Fruit fly (Drosophila melanogaster): ENCODE results near the gene mkg-p.

The mkg-p gene

DNA sequence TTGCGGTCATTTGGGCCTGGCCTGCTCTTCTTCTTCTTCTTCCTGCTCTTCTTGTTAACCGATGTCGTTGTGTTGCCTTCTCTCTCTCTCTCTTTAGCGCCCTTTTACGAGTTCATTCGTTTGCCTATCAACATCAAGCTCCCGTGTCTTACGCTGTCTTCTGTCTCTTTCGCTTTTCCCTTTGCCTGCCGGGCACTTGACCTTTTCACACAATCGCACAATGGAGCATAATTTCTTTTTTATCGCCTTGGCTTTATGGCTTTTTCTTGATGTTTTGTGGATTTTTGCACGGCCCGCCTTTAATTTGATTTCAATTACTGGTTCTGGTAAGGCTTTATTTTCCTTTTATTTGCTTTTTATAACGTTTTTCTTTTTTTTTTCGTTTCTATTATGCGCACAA, 16.3 kb upstream of the mkg-p start:
- TF ChIP-seq Lpt (GFP tag; optimal IDR thresholded peaks at IDR 0.05) (no peak), svp (GFP tag) (peak; percentile 88), Sox14 (GFP tag; optimal IDR thresholded peaks at IDR 0.05) (no peak)

DNA sequence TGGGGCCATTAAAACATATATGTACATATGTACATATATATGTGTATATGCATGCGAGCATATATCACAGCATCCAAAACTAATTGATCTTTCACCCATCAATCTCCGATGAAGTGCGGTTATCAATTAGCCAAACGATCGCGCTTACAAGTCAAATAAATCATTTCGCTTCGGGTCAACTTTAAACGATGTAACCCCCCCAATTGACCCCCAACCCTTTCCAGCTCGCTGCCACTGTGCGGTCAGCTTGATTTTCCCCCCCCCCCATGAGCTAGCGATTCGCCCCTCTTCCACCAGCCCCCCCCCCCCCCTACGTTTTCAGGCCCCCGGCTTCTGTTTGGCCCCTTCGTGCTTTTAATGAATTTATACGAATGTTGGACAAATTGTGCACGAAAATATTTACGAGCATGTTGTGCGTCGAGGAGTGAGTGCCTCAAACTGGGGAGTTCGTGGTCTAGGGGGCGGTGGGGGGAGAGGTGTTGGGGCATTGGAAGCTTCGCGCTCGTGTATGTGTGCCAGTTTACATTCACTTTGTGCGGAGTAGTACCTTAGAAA, 14.6 kb upstream of the mkg-p start:
- TF ChIP-seq Eip75B (GFP tag; optimal IDR thresholded peaks at IDR 0.05) (no peak), dsx (GFP tag; optimal IDR thresholded peaks at IDR 0.05; ENCODE audit: poor library complexity, severe bottlenecking) (no peak), CG3032 (tag; optimal IDR thresholded peaks at IDR 0.05) (no peak), Ets96B (tag; optimal IDR thresholded peaks at IDR 0.05) (no peak), CG11294 (GFP tag; IDR thresholded peaks at IDR 0.05) (no peak), CG15336 (GFP tag; IDR thresholded peaks at IDR 0.05) (0 out of 2 replicates have a peak, but pooled peaks have one; percentile 10), topi (GFP tag; optimal IDR thresholded peaks at IDR 0.05) (no peak), esn (GFP tag; optimal IDR thresholded peaks at IDR 0.05) (no peak), CG34406 (GFP tag; optimal IDR thresholded peaks at IDR 0.05) (no peak), ss (GFP tag; optimal IDR thresholded peaks at IDR 0.05) (peak in 1 of 2 experiments; percentile 16), spab (GFP tag; optimal IDR thresholded peaks at IDR 0.05) (no peak), eg (GFP tag; IDR thresholded peaks at IDR 0.05) (peak; percentile 23; the same call in 1 of the 3 replicates), CG8632 (GFP tag; optimal IDR thresholded peaks at IDR 0.05) (no peak), cyc (GFP tag; optimal IDR thresholded peaks at IDR 0.05) (no peak), CG3919 (GFP tag; optimal IDR thresholded peaks at IDR 0.05) (no peak), CG4318 (GFP tag; optimal IDR thresholded peaks at IDR 0.05) (no peak), pdm3 (GFP tag; optimal IDR thresholded peaks at IDR 0.05) (no peak), CG11902 (GFP tag; optimal IDR thresholded peaks at IDR 0.05) (no peak), Hr38 (GFP tag; optimal IDR thresholded peaks at IDR 0.05) (no peak), salr (GFP tag; optimal IDR thresholded peaks at IDR 0.05) (no peak), Met (GFP tag; optimal IDR thresholded peaks at IDR 0.05) (no peak), CG16779 (tag; optimal IDR thresholded peaks at IDR 0.05) (no peak)

DNA sequence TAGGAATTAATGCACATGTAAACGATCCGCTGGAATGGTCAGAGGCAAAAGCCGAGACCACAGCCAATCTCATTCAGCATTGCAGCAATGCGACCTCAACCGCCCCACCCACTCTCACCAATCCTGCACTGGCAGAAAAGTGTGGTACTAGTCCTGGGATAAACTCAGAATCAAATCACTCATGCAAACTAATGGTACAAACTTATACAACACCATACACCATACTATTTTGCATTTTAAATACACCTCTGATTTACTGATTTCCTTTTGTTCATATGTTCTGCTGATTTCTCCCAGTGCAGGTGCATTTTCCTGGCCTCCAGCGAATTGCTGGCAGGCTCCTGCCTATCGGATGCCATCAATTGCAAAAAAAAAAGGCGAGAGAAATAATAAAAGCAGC, 13.9 kb upstream of the mkg-p start:
- TF ChIP-seq pdm3 (GFP tag; optimal IDR thresholded peaks at IDR 0.05) (peak; percentile 78), cyc (GFP tag; optimal IDR thresholded peaks at IDR 0.05) (peak; percentile 29), svp (GFP tag) (no peak), Lpt (GFP tag; optimal IDR thresholded peaks at IDR 0.05) (peak; percentile 88), CG10631 (GFP tag; optimal IDR thresholded peaks at IDR 0.05) (peak; percentile 81), CG32006 (GFP tag; optimal IDR thresholded peaks at IDR 0.05) (peak; percentile 92), CG11902 (GFP tag; optimal IDR thresholded peaks at IDR 0.05) (no peak), Ets96B (tag; optimal IDR thresholded peaks at IDR 0.05) (peak; percentile 68), eg (GFP tag; IDR thresholded peaks at IDR 0.05) (peak; percentile 95), Hr4 (GFP tag; optimal IDR thresholded peaks at IDR 0.05) (peak; percentile 95), CG6792 (GFP tag; optimal IDR thresholded peaks at IDR 0.05) (peak; percentile 53), CG4318 (GFP tag; optimal IDR thresholded peaks at IDR 0.05) (peak; percentile 89), CG6854 (GFP tag; optimal IDR thresholded peaks at IDR 0.05) (no peak), acj6 (GFP tag; optimal IDR thresholded peaks at IDR 0.05) (peak; percentile 73), net (GFP tag; optimal IDR thresholded peaks at IDR 0.05) (peak; percentile 81), Eip93F (GFP tag; optimal IDR thresholded peaks at IDR 0.05) (no peak), dac (GFP tag; optimal IDR thresholded peaks at IDR 0.05) (peak; percentile 90), Smox (GFP tag; optimal IDR thresholded peaks at IDR 0.05) (no peak), esn (GFP tag; optimal IDR thresholded peaks at IDR 0.05) (peak; percentile 51), CG6808 (GFP tag; optimal IDR thresholded peaks at IDR 0.05) (no peak), CG11762 (GFP tag; optimal IDR thresholded peaks at IDR 0.05; ENCODE audit: insufficient read depth) (peak; percentile 69), CG1621 (tag; optimal IDR thresholded peaks at IDR 0.05) (peak; percentile 61), CG34406 (GFP tag; optimal IDR thresholded peaks at IDR 0.05) (peak; percentile 49), Blimp-1 (GFP tag; optimal IDR thresholded peaks at IDR 0.05) (no peak), CG9139 (GFP tag; optimal IDR thresholded peaks at IDR 0.05) (peak; percentile 36), vri (GFP tag; optimal IDR thresholded peaks at IDR 0.05) (no peak), CG10669 (GFP tag; optimal IDR thresholded peaks at IDR 0.05) (peak; percentile 54), OdsH (GFP tag; optimal IDR thresholded peaks at IDR 0.05) (peak; percentile 82), achi (GFP tag; optimal IDR thresholded peaks at IDR 0.05) (peak; percentile 82), Eip78C (GFP tag) (peak; percentile 89), CG6163 (GFP tag; IDR thresholded peaks at IDR 0.05) (peak; percentile 94), CG31627 (GFP tag; optimal IDR thresholded peaks at IDR 0.05) (peak; percentile 33), topi (GFP tag; optimal IDR thresholded peaks at IDR 0.05) (peak; percentile 54), Eip75B (GFP tag; optimal IDR thresholded peaks at IDR 0.05) (peak; percentile 79), Hr38 (GFP tag; optimal IDR thresholded peaks at IDR 0.05) (peak; percentile 52)
